Fruit fly (Drosophila melanogaster): ENCODE data around the gene E5.
A peak's percentile ranks its signal among the peaks of the same experiment; 100 is the strongest.

Gene E5

DNA sequence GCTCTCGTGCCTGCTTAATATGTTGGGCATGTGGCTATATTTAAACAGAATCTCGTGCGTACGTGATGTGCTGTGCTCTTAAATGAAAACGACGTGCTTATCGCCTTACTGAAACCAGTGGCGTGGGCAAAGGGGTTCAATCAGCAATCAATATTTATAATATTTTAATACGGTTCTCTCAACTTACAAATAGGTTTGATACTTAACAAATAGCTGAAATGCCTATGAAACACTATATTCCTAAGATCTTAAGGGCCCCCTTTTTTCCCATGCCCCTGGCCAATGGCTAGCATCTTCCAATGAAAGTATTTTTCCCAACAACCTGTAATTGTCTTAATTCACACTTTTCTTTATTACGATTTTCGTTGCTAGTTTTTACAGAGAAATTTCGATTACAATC, 40.9 kb upstream of the E5 start (continued):
- peak; percentile 73 for TF ChIP-seq HHEX (GFP tag; optimal IDR thresholded peaks at IDR 0.05)
- TF ChIP-seq CG12155 (GFP tag; optimal IDR thresholded peaks at IDR 0.05): peak; percentile 62
- TF ChIP-seq Ets97D (GFP tag; optimal IDR thresholded peaks at IDR 0.05): peak; percentile 4
- TF ChIP-seq CG31365 (tag; optimal IDR thresholded peaks at IDR 0.05): no peak
- peak; percentile 44 for TF ChIP-seq CG8290 (GFP tag; optimal IDR thresholded peaks at IDR 0.05)
- peak in 1 of 2 experiments; percentile 22 for TF ChIP-seq CG8290 (tag; optimal IDR thresholded peaks at IDR 0.05)
- peak; percentile 13 for TF ChIP-seq CG13296 (GFP tag; optimal IDR thresholded peaks at IDR 0.05)
- TF ChIP-seq CG10565 (GFP tag; optimal IDR thresholded peaks at IDR 0.05): no peak
- no peak for TF ChIP-seq CG15073 (GFP tag; optimal IDR thresholded peaks at IDR 0.05)
- no peak for TF ChIP-seq fu2 (GFP tag; optimal IDR thresholded peaks at IDR 0.05)
- peak; percentile 61 for TF ChIP-seq ap (GFP tag; IDR thresholded peaks at IDR 0.05)
- TF ChIP-seq CG3407 (GFP tag; optimal IDR thresholded peaks at IDR 0.05): peak; percentile 37
- TF ChIP-seq br (optimal IDR thresholded peaks at IDR 0.05): no peak
- TF ChIP-seq Lim3 (GFP tag; IDR thresholded peaks at IDR 0.05): no peak
- TF ChIP-seq hkb (optimal IDR thresholded peaks at IDR 0.05): no peak
- peak; percentile 73 for TF ChIP-seq hkb (GFP tag; IDR thresholded peaks at IDR 0.05)
- 0 out of 2 replicates have a peak, but pooled peaks have one; percentile 30 for TF ChIP-seq cas (GFP tag; IDR thresholded peaks at IDR 0.05)
- TF ChIP-seq ken (GFP tag; IDR thresholded peaks at IDR 0.05): peak; percentile 70; the same call in 2 of the 3 replicates
- TF ChIP-seq pho (GFP tag; optimal IDR thresholded peaks at IDR 0.05): no peak
- TF ChIP-seq Bgb (GFP tag; IDR thresholded peaks at IDR 0.05; ENCODE audit: partially characterized antibody): no peak
- TF ChIP-seq Sox102F (GFP tag; optimal IDR thresholded peaks at IDR 0.05): peak; percentile 70
- TF ChIP-seq mam (GFP tag; optimal IDR thresholded peaks at IDR 0.05): peak; percentile 35
- no peak for TF ChIP-seq B-H2 (GFP tag; optimal IDR thresholded peaks at IDR 0.05)
- no peak for TF ChIP-seq wdn (GFP tag; IDR thresholded peaks at IDR 0.05)
- peak; percentile 26 for TF ChIP-seq CG33213 (GFP tag; optimal IDR thresholded peaks at IDR 0.05)
- TF ChIP-seq CG14710 (tag; optimal IDR thresholded peaks at IDR 0.05): peak; percentile 72
- TF ChIP-seq z (GFP tag; IDR thresholded peaks at IDR 0.05): 0 out of 3 replicates have a peak, but pooled peaks have one; percentile 45
- TF ChIP-seq Fer3 (tag; optimal IDR thresholded peaks at IDR 0.05): peak; percentile 36
- no peak for TF ChIP-seq Hr39 (optimal IDR thresholded peaks at IDR 0.05)
- peak; percentile 66 for TF ChIP-seq CG15269 (tag; optimal IDR thresholded peaks at IDR 0.05)
- peak; percentile 70 for TF ChIP-seq gsb-n (tag; optimal IDR thresholded peaks at IDR 0.05)
- TF ChIP-seq Dll (GFP tag; IDR thresholded peaks at IDR 0.05; ENCODE audit: partially characterized antibody): no peak
- peak; percentile 24 for TF ChIP-seq sqz (GFP tag; optimal IDR thresholded peaks at IDR 0.05)
- TF ChIP-seq usp (GFP tag; optimal IDR thresholded peaks at IDR 0.05): no peak
- TF ChIP-seq dati (GFP tag; IDR thresholded peaks at IDR 0.05): 0 out of 2 replicates have a peak, but pooled peaks have one; percentile 27
- TF ChIP-seq CG7357 (GFP tag; IDR thresholded peaks at IDR 0.05): peak; percentile 47; the same call in 1 of the 3 replicates
- TF ChIP-seq scrt (GFP tag; optimal IDR thresholded peaks at IDR 0.05): peak; percentile 30
- TF ChIP-seq Hsf (GFP tag; optimal IDR thresholded peaks at IDR 0.05): peak; percentile 73
- peak; percentile 82 for TF ChIP-seq unpg (GFP tag; optimal IDR thresholded peaks at IDR 0.05)
- peak; percentile 49; the same call in 1 of the 2 replicates for TF ChIP-seq E2f2 (GFP tag; IDR thresholded peaks at IDR 0.05)
- TF ChIP-seq Dad (GFP tag; optimal IDR thresholded peaks at IDR 0.05): peak; percentile 36
- TF ChIP-seq ci (GFP tag; IDR thresholded peaks at IDR 0.05): peak; percentile 85
- TF ChIP-seq emc (GFP tag; optimal IDR thresholded peaks at IDR 0.05): no peak
- TF ChIP-seq CG43689 (GFP tag; IDR thresholded peaks at IDR 0.05): no peak
- peak; percentile 81; the same call in 2 of the 3 replicates for TF ChIP-seq otp (GFP tag; IDR thresholded peaks at IDR 0.05)
- no peak for TF ChIP-seq CG9797 (GFP tag; optimal IDR thresholded peaks at IDR 0.05)
- TF ChIP-seq gem (tag; optimal IDR thresholded peaks at IDR 0.05): peak; percentile 85
- TF ChIP-seq CG4707 (GFP tag; optimal IDR thresholded peaks at IDR 0.05): peak; percentile 12
- peak; percentile 76 for TF ChIP-seq dan (GFP tag; IDR thresholded peaks at IDR 0.05)
- no peak for TF ChIP-seq gfzf (GFP tag; optimal IDR thresholded peaks at IDR 0.05)
- peak; percentile 61 for TF ChIP-seq lab (GFP tag; optimal IDR thresholded peaks at IDR 0.05)
- TF ChIP-seq ro (GFP tag; IDR thresholded peaks at IDR 0.05): 0 out of 2 replicates have a peak, but pooled peaks have one; percentile 50
- peak; percentile 75 for TF ChIP-seq CG11695 (GFP tag; IDR thresholded peaks at IDR 0.05)

All from whole organism, embryonic.